Fruit fly (Drosophila melanogaster) Kc167 (cell line): Measurements from ENCODE around the gene Twdlalpha.

Experiments used
- h ChIP-seq: fragments of >200 bp; optimal IDR thresholded peaks from 3 replicates; lab custom pipeline; 2018; ENCODE audit warnings: missing external identifiers
- insv ChIP-seq: fragments of >200 bp; optimal IDR thresholded peaks from 3 replicates; lab custom pipeline; 2018; ENCODE audit warnings: missing external identifiers
- psq ChIP-seq: fragments of >200 bp; optimal IDR thresholded peaks from 2 replicates; lab custom pipeline; 2017; ENCODE audit warnings: missing external identifiers

dm6 chrX:16781055-16781454 lies 38.4 kb downstream of the Twdlalpha start:
- no peak for TF ChIP-seq psq (lab: Kevin White, UChicago)
- no peak for TF ChIP-seq h
- no peak for TF ChIP-seq insv (lab: Kevin White, UChicago)
